Worm (Caenorhabditis elegans) whole organism, young adult: ENCODE results near the gene T09A12.1.

ENCODE experiments used
- B0019.2 ChIP-seq: fragments of 200-800 bp; sonication (Bioruptor generic); conservative IDR thresholded peaks from 2 replicates; pipeline ENCODE4 v1.3.6; 2022; ENCODE audit warnings: missing genetic modification reagents, missing genetic modification characterization, missing compliant biosample characterization
- B0035.1 ChIP-seq: sonication (generic microtip); optimal IDR thresholded peaks from 2 replicates; lab custom pipeline; 2016; ENCODE audit warnings: missing genetic modification characterization, mild to moderate bottlenecking, missing compliant biosample characterization, missing genotype, missing genetic modification reagents
- B0261.1 ChIP-seq: sonication (generic microtip); optimal IDR thresholded peaks from 2 replicates; lab custom pipeline; 2016; ENCODE audit warnings: mild to moderate bottlenecking, missing genetic modification characterization, moderate library complexity, missing compliant biosample characterization
- F10E7.11 ChIP-seq: sonication (generic microtip); optimal IDR thresholded peaks from 2 replicates; lab custom pipeline; 2017; ENCODE audit warnings: mild to moderate bottlenecking, missing genetic modification characterization, moderate library complexity, missing compliant biosample characterization
- F37B4.10 ChIP-seq: fragments of 200-800 bp; sonication (Bioruptor generic); IDR thresholded peaks from 2 replicates; pipeline ENCODE4 v1.3.6; 2022; ENCODE audit warnings: missing genetic modification characterization, missing compliant biosample characterization
- F49E8.2 ChIP-seq: sonication (generic microtip); optimal IDR thresholded peaks from 3 replicates; lab custom pipeline; 2017; ENCODE audit warnings: missing genetic modification characterization, mild to moderate bottlenecking, missing compliant biosample characterization, antibody characterized with exemption, moderate library complexity; ENCODE audit not compliant: insufficient read depth
- F52B5.7 ChIP-seq: sonication (generic microtip); optimal IDR thresholded peaks from 2 replicates; lab custom pipeline; 2016; ENCODE audit warnings: mild to moderate bottlenecking, missing genetic modification characterization, missing compliant biosample characterization
- F55B11.4 ChIP-seq: sonication (generic microtip); optimal IDR thresholded peaks from 2 replicates; lab custom pipeline; 2016; ENCODE audit warnings: missing compliant biosample characterization, missing genetic modification characterization, borderline replicate concordance; ENCODE audit not compliant: insufficient read depth
- Y53F4B.3 ChIP-seq: fragments of 200-800 bp; sonication (Bioruptor generic); IDR thresholded peaks from 2 replicates; pipeline ENCODE4 v1.3.6; 2022; ENCODE audit warnings: missing genetic modification reagents, missing genetic modification characterization, missing compliant biosample characterization
- aptf-3 ChIP-seq: fragments of 200-800 bp; sonication (Bioruptor generic); IDR thresholded peaks from 2 replicates; pipeline ENCODE4 v1.3.6; 2022; ENCODE audit warnings: missing genetic modification characterization, missing compliant biosample characterization
- attf-3 ChIP-seq: fragments of 200-800 bp; sonication (Bioruptor generic); conservative IDR thresholded peaks from 2 replicates; pipeline ENCODE4 v1.3.6; 2022; ENCODE audit warnings: missing genetic modification reagents, missing genetic modification characterization, missing compliant biosample characterization
- bed-1 ChIP-seq: fragments of 200-800 bp; sonication (Bioruptor generic); IDR thresholded peaks from 2 replicates; pipeline ENCODE4 v1.3.6; 2022; ENCODE audit warnings: missing genetic modification reagents, missing genetic modification characterization, missing compliant biosample characterization
- bed-2 ChIP-seq: fragments of 200-800 bp; sonication (Bioruptor generic); IDR thresholded peaks from 2 replicates; pipeline ENCODE4 v1.3.6; 2022; ENCODE audit warnings: missing genetic modification reagents, missing genetic modification characterization, missing compliant biosample characterization
- cebp-1 ChIP-seq, 2 experiments: fragments of 200-800 bp in 1 of 2; sonication (Bioruptor generic) in 1 of 2; sonication (generic microtip) in 1 of 2; IDR thresholded peaks in 1 of 2; optimal IDR thresholded peaks in 1 of 2; 2 replicates each; pipeline versions ENCODE4 v1.3.6 to Lab custom; 2017 to 2022; ENCODE audit warnings: missing compliant biosample characterization in 2 of 2, missing genetic modification characterization in 2 of 2, mild to moderate bottlenecking in 1 of 2, missing genetic modification reagents in 1 of 2, moderate library complexity in 1 of 2
- cebp-2 ChIP-seq: fragments of 200-800 bp; sonication (Bioruptor generic); IDR thresholded peaks from 2 replicates; pipeline ENCODE4 v1.3.6; 2022; ENCODE audit warnings: missing genetic modification characterization, missing compliant biosample characterization
- ceh-100 ChIP-seq: fragments of 200-800 bp; sonication (Bioruptor generic); IDR thresholded peaks from 2 replicates; pipeline ENCODE4 v1.3.6; 2022; ENCODE audit warnings: missing genetic modification reagents, missing genetic modification characterization, missing compliant biosample characterization
- ceh-91 ChIP-seq: fragments of 200-800 bp; sonication (Bioruptor generic); IDR thresholded peaks from 2 replicates; pipeline ENCODE4 v1.3.6; 2022; ENCODE audit warnings: missing genetic modification reagents, missing genetic modification characterization, missing compliant biosample characterization
- dox-1 ChIP-seq: fragments of 200-800 bp; sonication (Bioruptor generic); IDR thresholded peaks from 2 replicates; pipeline ENCODE4 v1.3.6; 2022; ENCODE audit warnings: missing genetic modification reagents, missing genetic modification characterization, missing compliant biosample characterization
- dpl-1 ChIP-seq: fragments of 150-350 bp; optimal IDR thresholded peaks from 2 replicates; lab custom pipeline; 2014; ENCODE audit warnings: missing biosample characterization, missing genetic modification reagents, missing genetic modification characterization
- egl-18 ChIP-seq: fragments of 200-800 bp; sonication (Bioruptor generic); IDR thresholded peaks from 2 replicates; pipeline ENCODE4 v1.3.6; 2022; ENCODE audit warnings: missing genetic modification reagents, missing genetic modification characterization, missing compliant biosample characterization
- egl-44 ChIP-seq: fragments of 200-800 bp; sonication (Bioruptor generic); IDR thresholded peaks from 2 replicates; pipeline ENCODE4 v1.3.6; 2022; ENCODE audit warnings: missing genetic modification reagents, missing genetic modification characterization, missing compliant biosample characterization
- ets-4 ChIP-seq: fragments of 200-800 bp; sonication (Bioruptor generic); optimal IDR thresholded peaks from 2 replicates; lab custom pipeline; 2018; ENCODE audit warnings: mild to moderate bottlenecking, missing genetic modification characterization, missing compliant biosample characterization
- him-1 ChIP-seq: sonication (generic microtip); optimal IDR thresholded peaks from 2 replicates; lab custom pipeline; 2016; ENCODE audit warnings: missing genotype, missing genetic modification reagents, missing genetic modification characterization, missing compliant biosample characterization
- hmg-1.2 ChIP-seq: fragments of 200-800 bp; sonication (Bioruptor generic); IDR thresholded peaks from 2 replicates; pipeline ENCODE4 v1.3.6; 2022; ENCODE audit warnings: missing genetic modification reagents, missing genetic modification characterization, missing compliant biosample characterization
- lin-26 ChIP-seq: fragments of 200-800 bp; sonication (Bioruptor generic); IDR thresholded peaks from 2 replicates; pipeline ENCODE4 v1.3.6; 2022; ENCODE audit warnings: missing genetic modification reagents, missing genetic modification characterization, missing compliant biosample characterization
- lin-40 ChIP-seq: sonication (generic microtip); optimal IDR thresholded peaks from 2 replicates; lab custom pipeline; 2016; ENCODE audit warnings: missing genetic modification characterization, mild to moderate bottlenecking, missing compliant biosample characterization, missing genotype, missing genetic modification reagents
- madf-3 ChIP-seq: fragments of 200-800 bp; sonication (Bioruptor generic); IDR thresholded peaks from 2 replicates; pipeline ENCODE4 v1.3.6; 2022; ENCODE audit warnings: missing genetic modification reagents, missing genetic modification characterization, missing compliant biosample characterization
- mel-28 ChIP-seq: sonication (generic microtip); optimal IDR thresholded peaks from 2 replicates; lab custom pipeline; 2016; ENCODE audit warnings: borderline replicate concordance, mild to moderate bottlenecking, missing genetic modification characterization, missing compliant biosample characterization
- nhr-80 ChIP-seq: sonication (generic microtip); optimal IDR thresholded peaks from 2 replicates; lab custom pipeline; 2016; ENCODE audit warnings: missing genetic modification characterization, missing compliant biosample characterization
- pbrm-1 ChIP-seq: fragments of 200-800 bp; sonication (Bioruptor generic); IDR thresholded peaks from 2 replicates; pipeline ENCODE4 v1.3.6; 2022; ENCODE audit warnings: missing genetic modification reagents, missing genetic modification characterization, missing compliant biosample characterization
- repo-1 ChIP-seq: sonication (generic microtip); optimal IDR thresholded peaks from 2 replicates; lab custom pipeline; 2017; ENCODE audit warnings: mild to moderate bottlenecking, missing genetic modification characterization, missing compliant biosample characterization
- rpc-1 ChIP-seq, 2 experiments: fragments of 150-350 bp in 1 of 2; sonication (generic microtip) in 1 of 2; optimal IDR thresholded peaks; 2 replicates each; lab custom pipeline; 2014 to 2018; ENCODE audit warnings: missing biosample characterization in 1 of 2, missing genetic modification characterization in 1 of 2, missing genetic modification reagents in 1 of 2, missing genotype in 1 of 2
- snpc-3.4 ChIP-seq: sonication (generic microtip); optimal IDR thresholded peaks from 2 replicates; lab custom pipeline; 2017; ENCODE audit warnings: missing genetic modification characterization, mild to moderate bottlenecking, missing compliant biosample characterization, antibody characterized with exemption, moderate library complexity, missing genotype, missing genetic modification reagents
- tbp1 ChIP-seq: fragments of 200-800 bp; sonication (Bioruptor generic); optimal IDR thresholded peaks from 2 replicates; lab custom pipeline; 2018; ENCODE audit warnings: mild to moderate bottlenecking, missing genetic modification characterization, missing compliant biosample characterization
- tlf-1 ChIP-seq: fragments of 200-800 bp; sonication (Bioruptor generic); optimal IDR thresholded peaks from 2 replicates; lab custom pipeline; 2018; ENCODE audit warnings: mild to moderate bottlenecking, missing genetic modification characterization, missing compliant biosample characterization
- unc-62 ChIP-seq: fragments of 150-350 bp; optimal IDR thresholded peaks from 2 replicates; lab custom pipeline; 2014; ENCODE audit warnings: missing biosample characterization, missing genetic modification reagents, missing genetic modification characterization
- ztf-18 ChIP-seq: sonication (generic microtip); optimal IDR thresholded peaks from 2 replicates; lab custom pipeline; 2016; ENCODE audit warnings: missing genotype, mild to moderate bottlenecking, missing genetic modification characterization, missing compliant biosample characterization

Gene T09A12.1

DNA sequence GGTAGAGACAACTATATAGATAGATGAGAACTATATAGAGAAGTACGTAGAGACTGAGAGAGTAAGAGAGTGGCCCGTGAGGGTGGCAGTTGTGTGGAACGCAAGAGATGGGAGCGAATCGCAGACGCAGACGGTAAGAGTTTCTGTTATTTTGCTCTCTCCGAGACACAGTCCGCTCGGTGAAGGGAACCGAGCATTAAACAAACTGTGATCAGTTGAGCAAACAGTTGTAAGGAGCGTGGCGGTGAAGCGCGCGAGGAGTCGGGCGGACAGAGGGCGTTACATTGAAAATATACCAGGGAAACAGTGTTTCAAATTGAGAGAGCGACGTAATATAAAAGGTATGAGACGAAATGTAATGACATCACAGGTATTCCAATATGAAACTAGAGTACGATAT is 14.7 kb upstream of the T09A12.1 start (continued):
- TF ChIP-seq cebp-1 (GFP tag; IDR thresholded peaks at IDR 0.05; lab: Robert Waterston, UW) (no peak), cebp-1 (tag; optimal IDR thresholded peaks at IDR 0.05; lab: Kevin White, UChicago) (peak; percentile 61), lin-40 (peak; percentile 40), F10E7.11 (tag; lab: Kevin White, UChicago) (no peak), bed-1 (GFP tag; lab: Robert Waterston, UW) (no peak), F37B4.10 (GFP tag; lab: Robert Waterston, UW) (0 out of 2 replicates have a peak, but pooled peaks have one; percentile 43), tlf-1 (GFP tag; lab: Kevin White, UChicago) (peak; percentile 3), him-1 (tag; lab: Kevin White, UChicago) (no peak), ets-4 (peak; percentile 50), aptf-3 (no peak), unc-62 (GFP tag; lab: Kevin White, UChicago) (no peak), ceh-100 (GFP tag; lab: Robert Waterston, UW) (no peak), madf-3 (no peak), dox-1 (GFP tag; lab: Robert Waterston, UW) (peak; percentile 60), hmg-1.2 (GFP tag; lab: Robert Waterston, UW) (peak; percentile 63), repo-1 (peak; percentile 33), egl-44 (GFP tag; lab: Robert Waterston, UW) (no peak), ztf-18 (tag; lab: Kevin White, UChicago) (peak; percentile 1), F52B5.7 (no peak), nhr-80 (tag; lab: Kevin White, UChicago) (peak; percentile 96), Y53F4B.3 (GFP tag; lab: Robert Waterston, UW) (no peak), mel-28 (no peak)

- TF ChIP-seq dpl-1 (GFP tag; lab: Kevin White, UChicago) (no peak), nhr-80 (tag; lab: Kevin White, UChicago) (peak; percentile 6), hmg-1.2 (GFP tag; lab: Robert Waterston, UW) (peak; percentile 17; the same call in 1 of the 2 replicates), B0035.1 (tag; lab: Kevin White, UChicago) (no peak), egl-18 (GFP tag; lab: Robert Waterston, UW) (no peak), B0261.1 (tag; lab: Kevin White, UChicago) (no peak), cebp-1 (GFP tag; IDR thresholded peaks at IDR 0.05; lab: Robert Waterston, UW) (no peak), cebp-1 (tag; optimal IDR thresholded peaks at IDR 0.05; lab: Kevin White, UChicago) (peak; percentile 27), pbrm-1 (GFP tag; lab: Robert Waterston, UW) (no peak), cebp-2 (no peak), F55B11.4 (no peak)
Measured at ce11 chrIV:8232428-8232827, 11.8 kb upstream of the T09A12.1 start.

DNA sequence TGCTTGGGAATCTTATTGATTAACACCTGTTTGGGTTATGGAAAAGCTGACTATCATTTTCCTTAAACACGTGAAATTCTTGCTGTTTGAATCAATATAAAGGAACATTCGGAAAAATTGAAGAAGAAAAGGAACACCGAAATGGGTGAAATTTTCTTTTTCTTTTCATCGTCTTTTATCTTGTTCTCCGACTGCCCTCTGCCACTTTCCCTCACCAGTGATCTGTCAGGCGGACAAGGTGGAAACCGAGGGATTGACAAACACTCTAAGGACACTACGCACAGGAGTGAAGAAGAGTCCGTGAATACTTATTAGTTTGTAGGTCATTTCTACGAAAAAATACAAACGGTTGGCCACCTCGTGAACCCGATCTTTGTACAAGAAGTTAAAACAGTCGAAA is 10.9 kb upstream of the T09A12.1 start:
- TF ChIP-seq attf-3 (GFP tag; lab: Robert Waterston, UW) (0 out of 2 replicates have a peak, but pooled peaks have one; percentile 34), mel-28 (no peak)

ce11 chrIV:8234088-8234496 is 10.1 kb upstream of the T09A12.1 start:
- no peak for TF ChIP-seq F49E8.2 (tag; lab: Kevin White, UChicago)
- 0 out of 2 replicates have a peak, but pooled peaks have one; percentile 15 for TF ChIP-seq lin-26 (GFP tag; lab: Robert Waterston, UW)
- TF ChIP-seq mel-28, result no peak
- TF ChIP-seq snpc-3.4 (tag; lab: Kevin White, UChicago), result no peak
- no peak for TF ChIP-seq rpc-1 (optimal IDR thresholded peaks at IDR 0.05; lab: Kevin White, UChicago)
- no peak for TF ChIP-seq rpc-1 (tag; optimal IDR thresholded peaks at IDR 0.05; lab: Kevin White, UChicago)
- TF ChIP-seq nhr-80 (tag; lab: Kevin White, UChicago), result peak; percentile 43
- no peak for TF ChIP-seq cebp-1 (GFP tag; IDR thresholded peaks at IDR 0.05; lab: Robert Waterston, UW)
- TF ChIP-seq cebp-1 (tag; optimal IDR thresholded peaks at IDR 0.05; lab: Kevin White, UChicago), result peak; percentile 12
- no peak for TF ChIP-seq B0019.2
- no peak for TF ChIP-seq ceh-91 (GFP tag; lab: Robert Waterston, UW)
- TF ChIP-seq unc-62 (GFP tag; lab: Kevin White, UChicago), result no peak
- no peak for TF ChIP-seq tbp1 (GFP tag; lab: Kevin White, UChicago)
- TF ChIP-seq bed-2 (GFP tag; lab: Robert Waterston, UW), result no peak
- TF ChIP-seq aptf-3, result no peak
- TF ChIP-seq, all 124 proteins: peak for 3
